Worm (Caenorhabditis elegans) whole organism, late embryonic: ENCODE results near the gene nrx-1.

Source experiments
- C08G9.2 ChIP-seq: sonication (generic microtip); optimal IDR thresholded peaks from 2 replicates; lab custom pipeline; 2016; ENCODE audit warnings: mild to moderate bottlenecking, missing genetic modification characterization, moderate library complexity, missing compliant biosample characterization
- C38D4.7 ChIP-seq: fragments of 200-800 bp; sonication (Bioruptor generic); optimal IDR thresholded peaks from 2 replicates; lab custom pipeline; 2018; ENCODE audit warnings: mild to moderate bottlenecking, missing genetic modification characterization, moderate library complexity, missing compliant biosample characterization
- K02D7.2 ChIP-seq: sonication (generic microtip); optimal IDR thresholded peaks from 2 replicates; lab custom pipeline; 2017; ENCODE audit warnings: mild to moderate bottlenecking, missing genetic modification characterization, missing compliant biosample characterization
- K09A11.1 ChIP-seq: sonication (generic microtip); optimal IDR thresholded peaks from 2 replicates; lab custom pipeline; 2017; ENCODE audit warnings: antibody characterized with exemption, mild to moderate bottlenecking, missing genetic modification characterization, missing compliant biosample characterization; ENCODE audit not compliant: insufficient read depth
- Y22D7AL.16 ChIP-seq: sonication (generic microtip); optimal IDR thresholded peaks from 2 replicates; lab custom pipeline; 2016; ENCODE audit warnings: missing genetic modification characterization, missing compliant biosample characterization
- ahr-1 ChIP-seq: sonication (generic microtip); optimal IDR thresholded peaks from 2 replicates; lab custom pipeline; 2016; ENCODE audit warnings: missing genetic modification characterization, missing compliant biosample characterization
- ama-1 ChIP-seq: fragments of 150-350 bp; optimal IDR thresholded peaks from 2 replicates; lab custom pipeline; 2014
- ceh-14 ChIP-seq: sonication (generic microtip); optimal IDR thresholded peaks from 2 replicates; lab custom pipeline; 2016; ENCODE audit warnings: missing genotype, missing genetic modification characterization, missing compliant biosample characterization
- ceh-19 ChIP-seq: fragments of 200-800 bp; sonication (Bioruptor generic); optimal IDR thresholded peaks from 2 replicates; lab custom pipeline; 2018; ENCODE audit warnings: mild to moderate bottlenecking, missing genetic modification characterization, missing compliant biosample characterization
- ceh-22 ChIP-seq: sonication (generic microtip); optimal IDR thresholded peaks from 2 replicates; lab custom pipeline; 2017; ENCODE audit warnings: missing biosample characterization, missing genetic modification characterization
- ceh-24 ChIP-seq: sonication (generic microtip); optimal IDR thresholded peaks from 2 replicates; lab custom pipeline; 2016; ENCODE audit warnings: mild to moderate bottlenecking, missing genetic modification characterization, missing compliant biosample characterization
- ceh-31 ChIP-seq: sonication (generic microtip); optimal IDR thresholded peaks from 2 replicates; lab custom pipeline; 2016; ENCODE audit warnings: missing genetic modification characterization, missing compliant biosample characterization
- ceh-48 ChIP-seq: sonication (generic microtip); optimal IDR thresholded peaks from 2 replicates; lab custom pipeline; 2016; ENCODE audit warnings: missing genetic modification characterization, inconsistent platforms, missing compliant biosample characterization
- ceh-6 ChIP-seq: fragments of 200-800 bp; sonication (Bioruptor generic); optimal IDR thresholded peaks from 2 replicates; lab custom pipeline; 2018; ENCODE audit warnings: mild to moderate bottlenecking, missing genetic modification characterization, missing compliant biosample characterization
- ceh-9 ChIP-seq: sonication (generic microtip); optimal IDR thresholded peaks from 2 replicates; lab custom pipeline; 2016; ENCODE audit warnings: mild to moderate bottlenecking, missing genetic modification characterization, inconsistent platforms, missing compliant biosample characterization
- che-1 ChIP-seq: sonication (generic microtip); optimal IDR thresholded peaks from 2 replicates; lab custom pipeline; 2016; ENCODE audit warnings: mild to moderate bottlenecking, missing genetic modification characterization, missing compliant biosample characterization
- elt-2 ChIP-seq: sonication (generic microtip); optimal IDR thresholded peaks from 2 replicates; lab custom pipeline; 2016; ENCODE audit warnings: missing genetic modification reagents, missing genetic modification characterization, missing compliant biosample characterization
- ets-4 ChIP-seq: sonication (generic microtip); optimal IDR thresholded peaks from 2 replicates; lab custom pipeline; 2016; ENCODE audit warnings: missing genetic modification characterization, missing compliant biosample characterization
- eyg-1 ChIP-seq: sonication (generic microtip); optimal IDR thresholded peaks from 2 replicates; lab custom pipeline; 2016; ENCODE audit warnings: missing genotype, missing genetic modification characterization, missing compliant biosample characterization
- fkh-6 ChIP-seq: sonication (generic microtip); optimal IDR thresholded peaks from 2 replicates; lab custom pipeline; 2016; ENCODE audit warnings: missing genetic modification characterization, missing compliant biosample characterization
- hlh-15 ChIP-seq: sonication (generic microtip); optimal IDR thresholded peaks from 2 replicates; lab custom pipeline; 2016; ENCODE audit warnings: missing genetic modification characterization, missing compliant biosample characterization
- hlh-8 ChIP-seq: sonication (generic microtip); optimal IDR thresholded peaks from 2 replicates; lab custom pipeline; 2016; ENCODE audit warnings: missing genotype, missing genetic modification characterization, missing compliant biosample characterization
- lin-11 ChIP-seq: fragments of 200-800 bp; sonication (Bioruptor generic); optimal IDR thresholded peaks from 2 replicates; lab custom pipeline; 2018; ENCODE audit warnings: mild to moderate bottlenecking, missing genetic modification characterization, missing compliant biosample characterization
- madf-2 ChIP-seq: sonication (generic microtip); optimal IDR thresholded peaks from 2 replicates; lab custom pipeline; 2017; ENCODE audit warnings: missing genetic modification characterization, missing compliant biosample characterization
- mec-3 ChIP-seq: sonication (generic microtip); optimal IDR thresholded peaks from 2 replicates; lab custom pipeline; 2016; ENCODE audit warnings: borderline replicate concordance, missing genetic modification characterization, missing compliant biosample characterization
- nfya-1 ChIP-seq: sonication (generic microtip); optimal IDR thresholded peaks from 2 replicates; lab custom pipeline; 2017; ENCODE audit warnings: missing genetic modification characterization, mild to moderate bottlenecking, missing compliant biosample characterization, antibody characterized with exemption, moderate library complexity
- nhr-11 ChIP-seq: fragments of 150-350 bp; optimal IDR thresholded peaks from 2 replicates; lab custom pipeline; 2014; ENCODE audit warnings: missing biosample characterization, missing genetic modification characterization
- nhr-232 ChIP-seq: sonication (generic microtip); optimal IDR thresholded peaks from 2 replicates; lab custom pipeline; 2016; ENCODE audit warnings: missing genetic modification characterization, missing compliant biosample characterization
- pag-3 ChIP-seq: sonication (generic microtip); optimal IDR thresholded peaks from 2 replicates; lab custom pipeline; 2016; ENCODE audit warnings: missing compliant biosample characterization, missing genetic modification characterization, borderline replicate concordance
- pha-4 ChIP-seq: fragments of 150-350 bp; optimal IDR thresholded peaks from 2 replicates; lab custom pipeline; 2018; ENCODE audit warnings: missing biosample characterization, missing genetic modification reagents, missing genetic modification characterization
- pqm-1 ChIP-seq: sonication (generic microtip); optimal IDR thresholded peaks from 2 replicates; lab custom pipeline; 2016; ENCODE audit warnings: missing genetic modification characterization, missing compliant biosample characterization
- pros-1 ChIP-seq: fragments of 150-350 bp; optimal IDR thresholded peaks from 2 replicates; lab custom pipeline; 2014; ENCODE audit warnings: missing biosample characterization, missing genetic modification reagents, missing genetic modification characterization
- ref-2 ChIP-seq: sonication (generic microtip); optimal IDR thresholded peaks from 2 replicates; lab custom pipeline; 2016; ENCODE audit warnings: missing genetic modification characterization, missing compliant biosample characterization
- rnt-1 ChIP-seq: sonication (generic microtip); optimal IDR thresholded peaks from 2 replicates; lab custom pipeline; 2016; ENCODE audit warnings: missing genetic modification characterization, missing compliant biosample characterization
- sdc-2 ChIP-seq: sonication (generic microtip); optimal IDR thresholded peaks from 2 replicates; lab custom pipeline; 2016; ENCODE audit warnings: missing genotype, missing genetic modification characterization, missing compliant biosample characterization
- sox-2 ChIP-seq: fragments of 200-800 bp; sonication (Bioruptor generic); IDR thresholded peaks from 2 replicates; pipeline ENCODE4 v1.3.6; 2022; ENCODE audit warnings: missing genetic modification reagents, missing genetic modification characterization, missing compliant biosample characterization
- syd-9 ChIP-seq: sonication (generic microtip); optimal IDR thresholded peaks from 2 replicates; lab custom pipeline; 2016; ENCODE audit warnings: mild to moderate bottlenecking, missing genetic modification characterization, moderate library complexity, missing compliant biosample characterization
- tbx-7 ChIP-seq: sonication (generic microtip); optimal IDR thresholded peaks from 2 replicates; lab custom pipeline; 2016; ENCODE audit warnings: missing genotype, missing genetic modification characterization, missing compliant biosample characterization
- ttx-3 ChIP-seq: sonication (generic microtip); optimal IDR thresholded peaks from 2 replicates; lab custom pipeline; 2016; ENCODE audit warnings: missing genetic modification reagents, missing genetic modification characterization, missing compliant biosample characterization
- unc-3 ChIP-seq, 2 experiments: fragments of 200-800 bp in 1 of 2; sonication (Bioruptor generic) in 1 of 2; sonication (generic microtip) in 1 of 2; conservative IDR thresholded peaks in 1 of 2; optimal IDR thresholded peaks in 1 of 2; 2 replicates each; pipeline versions ENCODE4 v1.3.6 to Lab custom; 2016 to 2022; ENCODE audit warnings: missing compliant biosample characterization in 2 of 2, missing genetic modification characterization in 2 of 2, missing genetic modification reagents in 1 of 2
- unc-55 ChIP-seq: sonication (generic microtip); optimal IDR thresholded peaks from 2 replicates; lab custom pipeline; 2017; ENCODE audit warnings: missing biosample characterization, missing genetic modification reagents, missing genetic modification characterization
- unc-86 ChIP-seq: sonication (generic microtip); optimal IDR thresholded peaks from 2 replicates; lab custom pipeline; 2016; ENCODE audit warnings: missing genetic modification characterization, missing compliant biosample characterization
- zip-5 ChIP-seq: sonication (generic microtip); optimal IDR thresholded peaks from 2 replicates; lab custom pipeline; 2016; ENCODE audit warnings: missing genetic modification characterization, missing compliant biosample characterization
- ztf-16 ChIP-seq: sonication (generic microtip); optimal IDR thresholded peaks from 2 replicates; lab custom pipeline; 2017; ENCODE audit warnings: missing genetic modification characterization, missing compliant biosample characterization

The nrx-1 gene

ce11 chrV:10888153-10888552, 63.3 kb downstream of the nrx-1 start:
- TF ChIP-seq madf-2 (no peak), K02D7.2 (tag; lab: Kevin White, UChicago) (no peak), sdc-2 (tag; lab: Kevin White, UChicago) (no peak), pqm-1 (tag; lab: Kevin White, UChicago) (no peak), zip-5 (no peak), ceh-19 (GFP tag; lab: Kevin White, UChicago) (no peak), rnt-1 (no peak), Y22D7AL.16 (tag; lab: Kevin White, UChicago) (no peak), syd-9 (tag; lab: Kevin White, UChicago) (no peak), ceh-48 (tag; lab: Kevin White, UChicago) (no peak), unc-55 (no peak), ztf-16 (tag; lab: Kevin White, UChicago) (no peak)

- no peak for TF ChIP-seq C38D4.7
- no peak for TF ChIP-seq Y22D7AL.16 (tag; lab: Kevin White, UChicago)
- TF ChIP-seq hlh-15 = no peak
- no peak for TF ChIP-seq elt-2 (tag; lab: Kevin White, UChicago)
- no peak for TF ChIP-seq ahr-1 (tag; lab: Kevin White, UChicago)
- TF ChIP-seq nhr-232 = no peak
- no peak for TF ChIP-seq ztf-16 (tag; lab: Kevin White, UChicago)
- no peak for TF ChIP-seq zip-5
- no peak for TF ChIP-seq nfya-1 (tag; lab: Kevin White, UChicago)
- no peak for TF ChIP-seq pros-1
- no peak for TF ChIP-seq unc-3 (GFP tag; conservative IDR thresholded peaks at IDR 0.05; lab: Robert Waterston, UW)
- TF ChIP-seq unc-3 (tag; optimal IDR thresholded peaks at IDR 0.05; lab: Kevin White, UChicago) = no peak
- no peak for TF ChIP-seq ceh-22 (tag; lab: Kevin White, UChicago)
- no peak for TF ChIP-seq lin-11 (tag; lab: Kevin White, UChicago)
- no peak for TF ChIP-seq unc-86 (tag; lab: Kevin White, UChicago)
- TF ChIP-seq sdc-2 (tag; lab: Kevin White, UChicago) = no peak
- TF ChIP-seq ceh-14 (tag; lab: Kevin White, UChicago) = no peak
- TF ChIP-seq nhr-11 (tag; lab: Kevin White, UChicago) = no peak
- TF ChIP-seq ceh-31 (tag; lab: Kevin White, UChicago) = no peak
Observed at ce11 chrV:10889036-10889435, 64.2 kb downstream of the nrx-1 start, which contains the start of gene F32D8.11. Gene F32D8.11, minus strand, starts transcription at chrV:10889136.

ce11 chrV:10889774-10890173, 65.0 kb downstream of the nrx-1 start:
- TF ChIP-seq ztf-16 (tag; lab: Kevin White, UChicago) (no peak), ama-1 (lab: Kevin White, UChicago) (no peak)

- TF ChIP-seq sox-2 (GFP tag; lab: Robert Waterston, UW) (no peak), ceh-22 (tag; lab: Kevin White, UChicago) (no peak), ceh-9 (tag; lab: Kevin White, UChicago) (no peak), ref-2 (tag; lab: Kevin White, UChicago) (no peak), mec-3 (tag; lab: Kevin White, UChicago) (no peak), fkh-6 (no peak), pag-3 (tag; lab: Kevin White, UChicago) (no peak)
- TF ChIP-seq, all 69 proteins: peak for 0
Observed at ce11 chrV:10890980-10891379, 66.2 kb downstream of the nrx-1 start, which contains the start of gene F32D8.12. Gene F32D8.12, minus strand, starts transcription at chrV:10891027.

DNA sequence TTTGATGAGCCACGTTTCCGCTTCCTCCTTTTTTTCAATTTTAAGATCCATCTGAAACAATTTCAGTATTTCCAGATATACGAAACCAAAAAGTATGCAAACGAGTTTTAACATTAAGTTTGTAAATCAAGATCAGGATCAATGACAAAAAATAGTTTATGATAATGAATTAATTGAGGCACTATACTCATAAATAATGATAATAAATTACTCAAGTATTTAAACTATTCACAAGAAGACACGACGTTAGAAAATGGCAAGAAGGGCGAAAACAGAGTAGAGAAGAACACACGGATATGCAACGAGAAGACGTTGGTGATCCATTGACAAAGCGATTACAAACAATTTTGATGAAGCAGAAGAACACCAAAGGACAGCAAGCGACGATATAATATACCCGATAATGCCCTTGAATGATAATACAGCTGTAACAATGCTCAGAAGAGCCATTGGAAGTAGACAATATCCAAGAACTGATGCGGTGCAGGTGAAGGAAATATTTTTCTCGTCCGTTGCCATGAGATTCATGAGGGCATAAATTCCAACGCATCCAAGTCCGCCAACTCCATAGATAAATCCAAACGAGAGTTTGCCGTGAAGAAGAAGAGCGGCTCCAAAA, 68.8 kb downstream of the nrx-1 start, which contains the start of gene F32D8.4:
F32D8.4 (minus strand) TSS at position 51 of the 619 bp plus-strand sequence.
- no peak for TF ChIP-seq eyg-1 (tag; lab: Kevin White, UChicago)
- no peak for TF ChIP-seq ttx-3 (tag; lab: Kevin White, UChicago)
- TF ChIP-seq ets-4 (tag; lab: Kevin White, UChicago) = no peak
- TF ChIP-seq C38D4.7 = no peak
- no peak for TF ChIP-seq hlh-15
- TF ChIP-seq ceh-31 (tag; lab: Kevin White, UChicago) = no peak
- TF ChIP-seq pha-4 (tag; lab: Kevin White, UChicago) = no peak
- TF ChIP-seq zip-5 = no peak
- no peak for TF ChIP-seq C08G9.2 (tag; lab: Kevin White, UChicago)
- TF ChIP-seq ref-2 (tag; lab: Kevin White, UChicago) = no peak
- TF ChIP-seq ceh-9 (tag; lab: Kevin White, UChicago) = no peak
- TF ChIP-seq hlh-8 (tag; lab: Kevin White, UChicago) = no peak
- no peak for TF ChIP-seq K09A11.1 (tag; lab: Kevin White, UChicago)
- TF ChIP-seq ceh-24 = no peak
- TF ChIP-seq ceh-19 (GFP tag; lab: Kevin White, UChicago) = no peak
- no peak for TF ChIP-seq K02D7.2 (tag; lab: Kevin White, UChicago)
- no peak for TF ChIP-seq ceh-6
- no peak for TF ChIP-seq che-1 (tag; lab: Kevin White, UChicago)
- TF ChIP-seq tbx-7 (tag; lab: Kevin White, UChicago) = no peak
